Fruit fly (Drosophila melanogaster) whole organism, embryonic: ENCODE results near the gene Eig71Ej.

Experiments used
- Abd-B ChIP-seq: fragments of 200-800 bp; sonication (Bioruptor generic); optimal IDR thresholded peaks from 2 replicates; lab custom pipeline; 2018; ENCODE audit warnings: missing biosample characterization, mild to moderate bottlenecking, missing genetic modification characterization, moderate library complexity
- CG10959 ChIP-seq: fragments of 200-800 bp; sonication (Bioruptor generic); IDR thresholded peaks from 2 replicates; pipeline ENCODE4 v1.3.6; 2022; ENCODE audit warnings: missing biosample characterization, missing genetic modification characterization
- CG12219 ChIP-seq: fragments of 200-800 bp; sonication (Bioruptor generic); optimal IDR thresholded peaks from 3 replicates; lab custom pipeline; 2018; ENCODE audit warnings: missing biosample characterization, mild to moderate bottlenecking, missing genetic modification characterization
- CG1233 ChIP-seq: fragments of 200-800 bp; sonication (Bioruptor generic); optimal IDR thresholded peaks from 4 replicates; lab custom pipeline; 2018; ENCODE audit warnings: missing biosample characterization, mild to moderate bottlenecking, missing genetic modification characterization
- CG12391 ChIP-seq: fragments of 200-800 bp; sonication (Bioruptor generic); optimal IDR thresholded peaks from 3 replicates; lab custom pipeline; 2018; ENCODE audit warnings: missing biosample characterization, mild to moderate bottlenecking, missing genetic modification characterization, moderate library complexity
- CG13424 ChIP-seq: fragments of 200-800 bp; sonication (Bioruptor generic); optimal IDR thresholded peaks from 2 replicates; lab custom pipeline; 2019; ENCODE audit warnings: missing biosample characterization, mild to moderate bottlenecking, missing genetic modification characterization, moderate library complexity
- CG15073 ChIP-seq: fragments of 200-800 bp; sonication (Bioruptor generic); optimal IDR thresholded peaks from 2 replicates; lab custom pipeline; 2016; ENCODE audit warnings: missing biosample characterization, missing genetic modification characterization
- CG17612 ChIP-seq: fragments of 200-800 bp; sonication (Bioruptor generic); IDR thresholded peaks from 2 replicates; pipeline ENCODE4 v1.3.6; 2022; ENCODE audit warnings: missing biosample characterization, missing genetic modification characterization
- CG17802 ChIP-seq: fragments of 200-800 bp; sonication (Bioruptor generic); optimal IDR thresholded peaks from 2 replicates; lab custom pipeline; 2018; ENCODE audit warnings: missing biosample characterization, mild to moderate bottlenecking, missing genetic modification characterization, moderate library complexity
- CG18764 ChIP-seq: fragments of 200-800 bp; sonication (Bioruptor generic); optimal IDR thresholded peaks from 3 replicates; lab custom pipeline; 2016; ENCODE audit warnings: missing biosample characterization, missing genetic modification characterization
- CG2202 ChIP-seq: fragments of 200-800 bp; sonication (Bioruptor generic); optimal IDR thresholded peaks from 2 replicates; lab custom pipeline; 2018; ENCODE audit warnings: missing biosample characterization, mild to moderate bottlenecking, missing genetic modification characterization
- CG2875 ChIP-seq: fragments of 200-800 bp; sonication (Bioruptor generic); optimal IDR thresholded peaks from 2 replicates; lab custom pipeline; 2017; ENCODE audit warnings: missing biosample characterization, mild to moderate bottlenecking, missing genetic modification characterization, missing genetic modification reagents
- CG30020 ChIP-seq: fragments of 200-800 bp; optimal IDR thresholded peaks from 2 replicates; lab custom pipeline; 2019; ENCODE audit warnings: missing biosample characterization, mild to moderate bottlenecking, missing genetic modification characterization, moderate library complexity
- CG31441 ChIP-seq: fragments of 200-800 bp; sonication (Bioruptor generic); IDR thresholded peaks from 2 replicates; pipeline ENCODE4 v1.3.6; 2022; ENCODE audit warnings: missing biosample characterization, missing genetic modification characterization
- CG4360 ChIP-seq: fragments of 200-800 bp; sonication (Bioruptor generic); IDR thresholded peaks from 2 replicates; pipeline ENCODE4 v1.3.6; 2022; ENCODE audit warnings: missing biosample characterization, missing genetic modification characterization
- CG5245 ChIP-seq: fragments of 200-800 bp; sonication (Bioruptor generic); optimal IDR thresholded peaks from 3 replicates; lab custom pipeline; 2016; ENCODE audit warnings: missing biosample characterization, missing genetic modification characterization
- CG6813 ChIP-seq: fragments of 200-800 bp; sonication (Bioruptor generic); optimal IDR thresholded peaks from 2 replicates; lab custom pipeline; 2017; ENCODE audit warnings: missing biosample characterization, missing genetic modification characterization, mild to moderate bottlenecking, moderate library complexity, missing genetic modification reagents
- CG8478 ChIP-seq: fragments of >200 bp; optimal IDR thresholded peaks from 2 replicates; lab custom pipeline; 2018
- CG9437 ChIP-seq: fragments of 200-800 bp; sonication (Bioruptor generic); optimal IDR thresholded peaks from 2 replicates; lab custom pipeline; 2018; ENCODE audit warnings: missing biosample characterization, mild to moderate bottlenecking, missing genetic modification characterization
- CrebB ChIP-seq: fragments of 200-800 bp; sonication (Bioruptor generic); optimal IDR thresholded peaks from 3 replicates; lab custom pipeline; 2018; ENCODE audit warnings: missing biosample characterization, mild to moderate bottlenecking, missing genetic modification characterization
- Hr3 ChIP-seq: fragments of 200-800 bp; sonication (Bioruptor generic); optimal IDR thresholded peaks from 3 replicates; lab custom pipeline; 2016; ENCODE audit warnings: missing biosample characterization, missing genetic modification characterization
- Hr51 ChIP-seq, 2 experiments: fragments of 200-800 bp; sonication (Bioruptor generic); optimal IDR thresholded peaks; 2 replicates in 1 of 2; 3 replicates in 1 of 2; lab custom pipeline; 2016 to 2018; ENCODE audit warnings: missing biosample characterization in 2 of 2, missing genetic modification characterization in 2 of 2, mild to moderate bottlenecking in 1 of 2, moderate library complexity in 1 of 2
- MESR4 ChIP-seq: fragments of 200-800 bp; sonication (Bioruptor generic); optimal IDR thresholded peaks from 2 replicates; lab custom pipeline; 2018; ENCODE audit warnings: missing biosample characterization, mild to moderate bottlenecking, missing genetic modification characterization, moderate library complexity
- Max ChIP-seq: fragments of 200-800 bp; sonication (Bioruptor generic); optimal IDR thresholded peaks from 2 replicates; lab custom pipeline; 2016; ENCODE audit warnings: missing biosample characterization, mild to moderate bottlenecking, missing genetic modification characterization
- Opbp ChIP-seq: fragments of 200-800 bp; sonication (Bioruptor generic); IDR thresholded peaks from 3 replicates; pipeline ENCODE4 v1.3.6; 2022; ENCODE audit warnings: missing biosample characterization, missing genetic modification characterization; ENCODE audit not compliant: partially characterized antibody
- Pdp1 ChIP-seq, 2 experiments: fragments of 200-800 bp; sonication (Bioruptor generic); optimal IDR thresholded peaks; 3 replicates each; lab custom pipeline; 2016; ENCODE audit warnings: missing biosample characterization in 2 of 2, missing genetic modification characterization in 2 of 2, mild to moderate bottlenecking in 1 of 2, moderate library complexity in 1 of 2
- Rx ChIP-seq: fragments of 200-800 bp; sonication (Bioruptor generic); IDR thresholded peaks from 2 replicates; pipeline ENCODE4 v1.3.6; 2022; ENCODE audit warnings: missing biosample characterization, missing genetic modification characterization
- Side ChIP-seq: fragments of 200-800 bp; sonication (Bioruptor generic); optimal IDR thresholded peaks from 2 replicates; lab custom pipeline; 2016; ENCODE audit warnings: missing biosample characterization, missing genetic modification characterization
- Sox100B ChIP-seq: fragments of 200-800 bp; sonication (Bioruptor generic); optimal IDR thresholded peaks from 3 replicates; lab custom pipeline; 2018; ENCODE audit warnings: missing biosample characterization, mild to moderate bottlenecking, missing genetic modification characterization
- abd-A ChIP-seq: fragments of 200-800 bp; sonication (Bioruptor generic); optimal IDR thresholded peaks from 3 replicates; lab custom pipeline; 2019; ENCODE audit warnings: missing biosample characterization, mild to moderate bottlenecking, missing genetic modification characterization, moderate library complexity
- ash1 ChIP-seq: fragments of 200-800 bp; sonication (Bioruptor generic); optimal IDR thresholded peaks from 2 replicates; lab custom pipeline; 2018; ENCODE audit warnings: missing biosample characterization, mild to moderate bottlenecking, missing genetic modification characterization
- bsh ChIP-seq, 2 experiments: fragments of 200-800 bp; sonication (Bioruptor generic); optimal IDR thresholded peaks; 2 replicates each; lab custom pipeline; 2017 to 2018; ENCODE audit warnings: mild to moderate bottlenecking in 2 of 2, missing biosample characterization in 2 of 2, missing genetic modification characterization in 2 of 2, moderate library complexity in 1 of 2
- cato ChIP-seq: fragments of 200-800 bp; sonication (Bioruptor generic); optimal IDR thresholded peaks from 2 replicates; lab custom pipeline; 2016; ENCODE audit warnings: missing biosample characterization, missing genetic modification characterization, borderline replicate concordance
- chif ChIP-seq, 2 experiments: fragments of 200-800 bp; sonication (Bioruptor generic); optimal IDR thresholded peaks; 3 replicates each; lab custom pipeline; 2016; ENCODE audit warnings: missing biosample characterization in 2 of 2, missing genetic modification characterization in 2 of 2
- dimm ChIP-seq: fragments of 200-800 bp; sonication (Bioruptor generic); IDR thresholded peaks from 2 replicates; pipeline ENCODE4 v1.3.6; 2022; ENCODE audit warnings: missing biosample characterization, missing genetic modification characterization
- dm ChIP-seq: fragments of 200-800 bp; sonication (Bioruptor generic); optimal IDR thresholded peaks from 3 replicates; lab custom pipeline; 2016; ENCODE audit warnings: missing biosample characterization, missing genetic modification characterization
- exex ChIP-seq: fragments of 200-800 bp; sonication (Bioruptor generic); optimal IDR thresholded peaks from 4 replicates; lab custom pipeline; 2018; ENCODE audit warnings: missing biosample characterization, mild to moderate bottlenecking, missing genetic modification characterization, moderate library complexity
- ind ChIP-seq: fragments of 200-800 bp; sonication (Bioruptor generic); optimal IDR thresholded peaks from 3 replicates; lab custom pipeline; 2016; ENCODE audit warnings: missing biosample characterization, missing genetic modification characterization
- insv ChIP-seq, 2 experiments: fragments of 200-800 bp; sonication (Bioruptor generic); optimal IDR thresholded peaks; 3 replicates each; lab custom pipeline; 2016 to 2018; ENCODE audit warnings: missing biosample characterization in 2 of 2, missing genetic modification characterization in 2 of 2
- kah ChIP-seq: fragments of 200-800 bp; sonication (Bioruptor generic); optimal IDR thresholded peaks from 2 replicates; lab custom pipeline; 2018; ENCODE audit warnings: missing biosample characterization, mild to moderate bottlenecking, missing genetic modification characterization
- lola ChIP-seq, 3 experiments: fragments of >200 bp in 2 of 3; fragments of 200-800 bp in 1 of 3; sonication (Bioruptor generic) in 1 of 3; optimal IDR thresholded peaks; 2 replicates each; lab custom pipeline; 2017 to 2019; ENCODE audit warnings: missing biosample characterization in 3 of 3, missing genetic modification characterization in 3 of 3, mild to moderate bottlenecking in 1 of 3, moderate library complexity in 1 of 3
- pho ChIP-seq: fragments of 200-800 bp; sonication (Bioruptor generic); optimal IDR thresholded peaks from 2 replicates; lab custom pipeline; 2016; ENCODE audit warnings: missing biosample characterization, missing genetic modification characterization
- pnt ChIP-seq: fragments of 200-800 bp; sonication (Bioruptor generic); optimal IDR thresholded peaks from 3 replicates; lab custom pipeline; 2016; ENCODE audit warnings: missing biosample characterization, missing genetic modification characterization
- rib ChIP-seq: fragments of 200-800 bp; sonication (Bioruptor generic); IDR thresholded peaks from 2 replicates; pipeline ENCODE4 v1.3.6; 2022; ENCODE audit warnings: missing biosample characterization, missing genetic modification characterization
- sens ChIP-seq: fragments of 200-800 bp; sonication (Bioruptor generic); peaks from one replicate; lab custom pipeline; 2016; ENCODE audit warnings: missing biosample characterization, missing genetic modification characterization
- shn ChIP-seq: fragments of 200-800 bp; sonication (Bioruptor generic); optimal IDR thresholded peaks from 3 replicates; lab custom pipeline; 2016; ENCODE audit warnings: missing biosample characterization, missing genetic modification characterization
- sisA ChIP-seq: fragments of 200-800 bp; sonication (Bioruptor generic); IDR thresholded peaks from 2 replicates; pipeline ENCODE4 v1.3.6; 2022; ENCODE audit warnings: missing biosample characterization, missing genetic modification characterization
- so ChIP-seq: fragments of 200-800 bp; sonication (Bioruptor generic); IDR thresholded peaks from 3 replicates; pipeline ENCODE4 v1.3.6; 2022; ENCODE audit warnings: missing biosample characterization, missing genetic modification characterization
- tap ChIP-seq: fragments of 200-800 bp; optimal IDR thresholded peaks from 3 replicates; lab custom pipeline; 2019; ENCODE audit warnings: missing biosample characterization, mild to moderate bottlenecking, missing genetic modification characterization, moderate library complexity
- zfh1 ChIP-seq: fragments of 200-800 bp; sonication (Bioruptor generic); IDR thresholded peaks from 3 replicates; pipeline ENCODE4 v1.3.6; 2022; ENCODE audit warnings: missing biosample characterization, missing genetic modification characterization

Eig71Ej gene

DNA sequence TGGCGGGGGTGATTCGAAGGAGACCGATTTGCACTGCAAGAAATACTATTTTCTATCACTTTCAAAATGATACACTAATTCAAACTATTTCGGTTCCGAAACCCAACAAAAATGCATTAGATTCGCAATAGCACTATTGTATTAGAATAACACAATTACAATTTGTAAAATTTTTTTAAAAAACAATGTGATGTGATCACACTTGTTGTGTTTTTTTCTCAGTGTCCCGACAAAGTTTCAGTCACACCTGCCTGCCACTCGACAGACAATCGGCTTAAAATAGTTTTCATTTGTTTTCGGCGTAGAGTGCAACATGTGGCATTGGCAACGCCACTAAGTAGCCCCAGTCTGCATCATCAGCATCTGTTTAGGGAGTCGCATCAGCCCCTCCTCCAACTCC is 14.3 kb upstream of the Eig71Ej start (continued):
- TF ChIP-seq CG9437 (GFP tag; lab: Kevin White, UChicago) (peak; percentile 7), Side (GFP tag; lab: Kevin White, UChicago) (peak; percentile 45), dimm (GFP tag; lab: Robert Waterston, UW) (0 out of 2 replicates have a peak, but pooled peaks have one; percentile 16), shn (GFP tag; lab: Kevin White, UChicago) (peak; percentile 26), CG2875 (GFP tag; lab: Kevin White, UChicago) (peak; percentile 74), CG30020 (tag; lab: Kevin White, UChicago) (peak; percentile 17), ash1 (GFP tag; lab: Kevin White, UChicago) (no peak), Sox100B (GFP tag; lab: Kevin White, UChicago) (peak; percentile 50), Pdp1 (GFP tag; optimal IDR thresholded peaks at IDR 0.05; lab: Kevin White, UChicago) (peak; percentile 59 to 71), sisA (peak; percentile 64), pho (GFP tag; lab: Kevin White, UChicago) (no peak), CG12391 (peak; percentile 83), Hr3 (GFP tag; lab: Kevin White, UChicago) (peak; percentile 60), CG6813 (GFP tag; lab: Kevin White, UChicago) (peak; percentile 49), CG17612 (no peak), kah (peak; percentile 91), Rx (peak; percentile 40), rib (GFP tag; lab: Robert Waterston, UW) (no peak), MESR4 (GFP tag; lab: Kevin White, UChicago) (no peak), CG12219 (GFP tag; lab: Kevin White, UChicago) (peak; percentile 55), CG1233 (GFP tag; lab: Kevin White, UChicago) (peak; percentile 61), CG13424 (tag; lab: Kevin White, UChicago) (peak; percentile 61), abd-A (no peak), insv (GFP tag; optimal IDR thresholded peaks at IDR 0.05; lab: Kevin White, UChicago) (no peak), cato (GFP tag; lab: Kevin White, UChicago) (peak; percentile 27), CG15073 (peak; percentile 31), so (peak; percentile 62; the same call in 1 of the 3 replicates), pnt (GFP tag; lab: Kevin White, UChicago) (peak; percentile 55), Opbp (GFP tag; lab: Robert Waterston, UW) (no peak), chif (GFP tag; optimal IDR thresholded peaks at IDR 0.05; lab: Kevin White, UChicago) (peak; percentile 63 to 88), Max (GFP tag; lab: Kevin White, UChicago) (no peak), CG2202 (peak; percentile 85), zfh1 (GFP tag; lab: Robert Waterston, UW) (peak; percentile 89), CG8478 (lab: Kevin White, UChicago) (no peak), Hr51 (GFP tag; optimal IDR thresholded peaks at IDR 0.05; lab: Kevin White, UChicago) (peak in 1 of 2 experiments; percentile 6), lola (GFP tag; optimal IDR thresholded peaks at IDR 0.05; lab: Kevin White, UChicago) (peak in 1 of 3 experiments; percentile 89), dm (GFP tag; lab: Kevin White, UChicago) (no peak), exex (no peak), ind (GFP tag; lab: Kevin White, UChicago) (peak; percentile 49), tap (tag; lab: Kevin White, UChicago) (peak; percentile 39), CG17802 (tag; lab: Kevin White, UChicago) (peak; percentile 52), CG10959 (GFP tag; lab: Robert Waterston, UW) (peak; percentile 85), CG5245 (GFP tag; lab: Kevin White, UChicago) (peak; percentile 43), CrebB (tag; lab: Kevin White, UChicago) (no peak), sens (GFP tag; lab: Kevin White, UChicago) (peak; percentile 99), CG4360 (GFP tag; lab: Robert Waterston, UW) (0 out of 2 replicates have a peak, but pooled peaks have one; percentile 39), Abd-B (peak; percentile 54), bsh (GFP tag; optimal IDR thresholded peaks at IDR 0.05; lab: Kevin White, UChicago) (peak in 1 of 2 experiments; percentile 91), CG31441 (GFP tag; lab: Robert Waterston, UW) (peak; percentile 82), CG18764 (GFP tag; lab: Kevin White, UChicago) (peak; percentile 47)
